Fruit fly (Drosophila melanogaster) whole organism, embryonic: ENCODE results near the gene CG6959.

Experiments
- Abd-B ChIP-seq: fragments of 200-800 bp; sonication (Bioruptor generic); optimal IDR thresholded peaks from 2 replicates; lab custom pipeline; 2018; ENCODE audit warnings: missing biosample characterization, mild to moderate bottlenecking, missing genetic modification characterization, moderate library complexity
- Antp ChIP-seq: fragments of 200-800 bp; sonication (Bioruptor generic); optimal IDR thresholded peaks from 3 replicates; lab custom pipeline; 2016; ENCODE audit warnings: missing biosample characterization, missing genetic modification characterization
- Asciz ChIP-seq: fragments of 200-800 bp; sonication (Bioruptor generic); optimal IDR thresholded peaks from 2 replicates; lab custom pipeline; 2017; ENCODE audit warnings: missing biosample characterization, mild to moderate bottlenecking, missing genetic modification characterization, missing genetic modification reagents
- Awh ChIP-seq: fragments of 200-800 bp; sonication (Bioruptor generic); IDR thresholded peaks from 2 replicates; pipeline ENCODE4, ENCODE4 v1.3.6; 2022; ENCODE audit warnings: missing biosample characterization, missing genetic modification characterization
- BtbVII ChIP-seq: fragments of 200-800 bp; sonication (Bioruptor generic); optimal IDR thresholded peaks from 3 replicates; lab custom pipeline; 2017; ENCODE audit warnings: missing biosample characterization, mild to moderate bottlenecking, missing genetic modification characterization
- CG10959 ChIP-seq: fragments of 200-800 bp; sonication (Bioruptor generic); IDR thresholded peaks from 2 replicates; pipeline ENCODE4 v1.3.6; 2022; ENCODE audit warnings: missing biosample characterization, missing genetic modification characterization
- CG11398 ChIP-seq: fragments of 200-800 bp; sonication (Bioruptor generic); optimal IDR thresholded peaks from 2 replicates; lab custom pipeline; 2016; ENCODE audit warnings: missing biosample characterization, missing genetic modification characterization
- CG12104 ChIP-seq: fragments of 200-800 bp; sonication (Bioruptor generic); optimal IDR thresholded peaks from 3 replicates; lab custom pipeline; 2016; ENCODE audit warnings: missing biosample characterization, missing genetic modification characterization
- CG13123 ChIP-seq: fragments of 200-800 bp; sonication (Bioruptor generic); optimal IDR thresholded peaks from 2 replicates; lab custom pipeline; 2016; ENCODE audit warnings: missing biosample characterization, missing genetic modification characterization
- CG14014 ChIP-seq: fragments of 200-800 bp; sonication (Bioruptor generic); IDR thresholded peaks from 2 replicates; pipeline ENCODE4 v1.3.6; 2022; ENCODE audit warnings: missing biosample characterization, missing genetic modification characterization
- CG15011 ChIP-seq: fragments of 200-800 bp; sonication (Bioruptor generic); optimal IDR thresholded peaks from 3 replicates; lab custom pipeline; 2018; ENCODE audit warnings: missing biosample characterization, mild to moderate bottlenecking, missing genetic modification characterization
- CG15073 ChIP-seq: fragments of 200-800 bp; sonication (Bioruptor generic); optimal IDR thresholded peaks from 2 replicates; lab custom pipeline; 2016; ENCODE audit warnings: missing biosample characterization, missing genetic modification characterization
- CG17829 ChIP-seq: fragments of 200-800 bp; optimal IDR thresholded peaks from 2 replicates; lab custom pipeline; 2019; ENCODE audit warnings: missing biosample characterization, mild to moderate bottlenecking, missing genetic modification characterization, moderate library complexity
- CG18599 ChIP-seq: fragments of 200-800 bp; sonication (Bioruptor generic); optimal IDR thresholded peaks from 3 replicates; lab custom pipeline; 2017; ENCODE audit warnings: missing biosample characterization, missing genetic modification characterization, mild to moderate bottlenecking, moderate library complexity, missing genetic modification reagents
- CG18619 ChIP-seq: fragments of 200-800 bp; sonication (Bioruptor generic); optimal IDR thresholded peaks from 3 replicates; lab custom pipeline; 2017; ENCODE audit warnings: missing biosample characterization, mild to moderate bottlenecking, missing genetic modification characterization
- CG3065 ChIP-seq: fragments of 200-800 bp; sonication (Bioruptor generic); optimal IDR thresholded peaks from 2 replicates; lab custom pipeline; 2016; ENCODE audit warnings: missing biosample characterization, missing genetic modification characterization
- CG32772 ChIP-seq: fragments of 200-800 bp; sonication (Bioruptor generic); IDR thresholded peaks from 2 replicates; pipeline ENCODE4 v1.3.6; 2022; ENCODE audit warnings: missing biosample characterization, missing genetic modification characterization
- CG3281 ChIP-seq: fragments of 200-800 bp; sonication (Bioruptor generic); optimal IDR thresholded peaks from 3 replicates; lab custom pipeline; 2017; ENCODE audit warnings: missing biosample characterization, mild to moderate bottlenecking, missing genetic modification characterization
- CG33213 ChIP-seq: fragments of 200-800 bp; sonication (Bioruptor generic); optimal IDR thresholded peaks from 3 replicates; lab custom pipeline; 2016; ENCODE audit warnings: missing biosample characterization, missing genetic modification characterization
- CG7357 ChIP-seq: fragments of 200-800 bp; sonication (Bioruptor generic); IDR thresholded peaks from 3 replicates; pipeline ENCODE4 v1.3.6; 2022; ENCODE audit warnings: missing biosample characterization, missing genetic modification characterization
- CG7928 ChIP-seq: fragments of 200-800 bp; sonication (Bioruptor generic); optimal IDR thresholded peaks from 2 replicates; lab custom pipeline; 2017; ENCODE audit warnings: missing biosample characterization, mild to moderate bottlenecking, missing genetic modification characterization
- CG8924 ChIP-seq: fragments of 200-800 bp; optimal IDR thresholded peaks from 3 replicates; lab custom pipeline; 2019; ENCODE audit warnings: missing biosample characterization, mild to moderate bottlenecking, missing genetic modification characterization, moderate library complexity
- CkIIα-i1 ChIP-seq: fragments of 200-800 bp; sonication (Bioruptor generic); IDR thresholded peaks from 2 replicates; pipeline ENCODE4 v1.3.6; 2022; ENCODE audit warnings: missing biosample characterization, missing genetic modification characterization
- Dek ChIP-seq: fragments of 200-800 bp; sonication (Bioruptor generic); optimal IDR thresholded peaks from 3 replicates; lab custom pipeline; 2019; ENCODE audit warnings: missing biosample characterization, mild to moderate bottlenecking, missing genetic modification characterization, moderate library complexity
- Doc2 ChIP-seq: fragments of 200-800 bp; sonication (Bioruptor generic); IDR thresholded peaks from 2 replicates; pipeline ENCODE4 v1.3.6; 2022; ENCODE audit warnings: missing biosample characterization, missing genetic modification characterization
- HLH4C ChIP-seq: fragments of 200-800 bp; sonication (Bioruptor generic); IDR thresholded peaks from 3 replicates; pipeline ENCODE4 v1.3.6; 2022; ENCODE audit warnings: missing biosample characterization, missing genetic modification characterization; ENCODE audit not compliant: partially characterized antibody
- HLH54F ChIP-seq: fragments of 200-800 bp; sonication (Bioruptor generic); optimal IDR thresholded peaks from 3 replicates; lab custom pipeline; 2016; ENCODE audit warnings: missing biosample characterization, missing genetic modification characterization
- Hsf ChIP-seq: fragments of 200-800 bp; sonication (Bioruptor generic); optimal IDR thresholded peaks from 3 replicates; lab custom pipeline; 2016; ENCODE audit warnings: missing biosample characterization, missing genetic modification characterization
- MTF-1 ChIP-seq: fragments of 200-800 bp; sonication (Bioruptor generic); optimal IDR thresholded peaks from 2 replicates; lab custom pipeline; 2018; ENCODE audit warnings: missing biosample characterization, mild to moderate bottlenecking, missing genetic modification characterization, borderline replicate concordance
- Mad ChIP-seq: fragments of 200-800 bp; sonication (Bioruptor generic); optimal IDR thresholded peaks from 2 replicates; lab custom pipeline; 2016; ENCODE audit warnings: missing biosample characterization, missing genetic modification characterization
- Optix ChIP-seq: fragments of 200-800 bp; sonication (Bioruptor generic); IDR thresholded peaks from 3 replicates; pipeline ENCODE4 v1.3.6; 2022; ENCODE audit warnings: missing biosample characterization, missing genetic modification characterization
- Xbp1 ChIP-seq: fragments of 200-800 bp; sonication (Bioruptor generic); optimal IDR thresholded peaks from 3 replicates; lab custom pipeline; 2016; ENCODE audit warnings: missing biosample characterization, mild to moderate bottlenecking, missing genetic modification characterization
- aop ChIP-seq: fragments of 200-800 bp; sonication (Bioruptor generic); IDR thresholded peaks from 2 replicates; pipeline ENCODE4 v1.3.6; 2022; ENCODE audit warnings: missing biosample characterization, missing genetic modification characterization
- cg ChIP-seq: fragments of 200-800 bp; sonication (Bioruptor generic); optimal IDR thresholded peaks from 3 replicates; lab custom pipeline; 2019; ENCODE audit warnings: missing biosample characterization, mild to moderate bottlenecking, missing genetic modification characterization, moderate library complexity
- chinmo ChIP-seq: fragments of 200-800 bp; sonication (Bioruptor generic); IDR thresholded peaks from 4 replicates; pipeline ENCODE4 v1.3.6; 2022; ENCODE audit warnings: missing biosample characterization, missing genetic modification characterization; ENCODE audit not compliant: partially characterized antibody
- fu2 ChIP-seq: fragments of 200-800 bp; sonication (Bioruptor generic); optimal IDR thresholded peaks from 2 replicates; lab custom pipeline; 2016; ENCODE audit warnings: missing biosample characterization, missing genetic modification characterization
- gem ChIP-seq: fragments of 200-800 bp; sonication (Bioruptor generic); optimal IDR thresholded peaks from 2 replicates; lab custom pipeline; 2019; ENCODE audit warnings: missing biosample characterization, mild to moderate bottlenecking, missing genetic modification characterization, moderate library complexity
- gro ChIP-seq: fragments of 200-800 bp; sonication (Bioruptor generic); optimal IDR thresholded peaks from 2 replicates; lab custom pipeline; 2016; ENCODE audit warnings: missing biosample characterization, missing genetic modification characterization
- h ChIP-seq: fragments of >200 bp; optimal IDR thresholded peaks from 2 replicates; lab custom pipeline; 2017
- mld ChIP-seq: fragments of 200-800 bp; sonication (Bioruptor generic); IDR thresholded peaks from 3 replicates; pipeline ENCODE4 v1.3.6; 2022; ENCODE audit warnings: missing biosample characterization, missing genetic modification characterization; ENCODE audit not compliant: partially characterized antibody
- org-1 ChIP-seq: fragments of 200-800 bp; sonication (Bioruptor generic); optimal IDR thresholded peaks from 2 replicates; lab custom pipeline; 2017; ENCODE audit warnings: missing biosample characterization, missing genetic modification characterization
- pita ChIP-seq: fragments of 200-800 bp; sonication (Bioruptor generic); optimal IDR thresholded peaks from 2 replicates; lab custom pipeline; 2017; ENCODE audit warnings: missing biosample characterization, mild to moderate bottlenecking, missing genetic modification characterization
- pros ChIP-seq: fragments of 200-800 bp; sonication (Bioruptor generic); optimal IDR thresholded peaks from 3 replicates; lab custom pipeline; 2019; ENCODE audit warnings: missing biosample characterization, mild to moderate bottlenecking, missing genetic modification characterization, moderate library complexity
- sens-2 ChIP-seq: fragments of 200-800 bp; sonication (Bioruptor generic); IDR thresholded peaks from 2 replicates; pipeline ENCODE4 v1.3.6; 2022; ENCODE audit warnings: missing biosample characterization, missing genetic modification characterization
- sim ChIP-seq: fragments of 200-800 bp; sonication (Bioruptor generic); IDR thresholded peaks from 2 replicates; pipeline ENCODE4 v1.3.6; 2022; ENCODE audit warnings: missing biosample characterization, missing genetic modification characterization
- sr ChIP-seq: fragments of 200-800 bp; sonication (Bioruptor generic); IDR thresholded peaks from 3 replicates; pipeline ENCODE4 v1.3.6; 2022; ENCODE audit warnings: missing biosample characterization, missing genetic modification characterization
- tap ChIP-seq: fragments of 200-800 bp; optimal IDR thresholded peaks from 3 replicates; lab custom pipeline; 2019; ENCODE audit warnings: missing biosample characterization, mild to moderate bottlenecking, missing genetic modification characterization, moderate library complexity
- unpg ChIP-seq: fragments of 200-800 bp; sonication (Bioruptor generic); optimal IDR thresholded peaks from 3 replicates; lab custom pipeline; 2018; ENCODE audit warnings: missing biosample characterization, mild to moderate bottlenecking, missing genetic modification characterization, moderate library complexity
- wdn ChIP-seq: fragments of 200-800 bp; sonication (Bioruptor generic); IDR thresholded peaks from 2 replicates; pipeline ENCODE4 v1.3.6; 2022; ENCODE audit warnings: missing biosample characterization, missing genetic modification characterization
- wek ChIP-seq: fragments of 200-800 bp; sonication (Bioruptor generic); optimal IDR thresholded peaks from 3 replicates; lab custom pipeline; 2018; ENCODE audit warnings: missing biosample characterization, mild to moderate bottlenecking, missing genetic modification characterization, moderate library complexity
- zen ChIP-seq: fragments of 200-800 bp; sonication (Bioruptor generic); optimal IDR thresholded peaks from 3 replicates; lab custom pipeline; 2018; ENCODE audit warnings: missing biosample characterization, mild to moderate bottlenecking, missing genetic modification characterization, moderate library complexity

Gene CG6959

dm6 chr3R:11773325-11773998 is 95.8 kb downstream of the CG6959 start (continued):
- TF ChIP-seq CG17829 (tag; lab: Kevin White, UChicago) (no peak), HLH54F (GFP tag; lab: Kevin White, UChicago) (no peak), Asciz (GFP tag; lab: Kevin White, UChicago) (no peak), Xbp1 (GFP tag; lab: Kevin White, UChicago) (no peak), CG3065 (GFP tag; lab: Kevin White, UChicago) (no peak), sim (GFP tag; lab: Robert Waterston, UW) (no peak), pros (GFP tag; lab: Kevin White, UChicago) (peak; percentile 89), Optix (GFP tag; lab: Robert Waterston, UW) (no peak), CG8924 (no peak), mld (GFP tag; lab: Robert Waterston, UW) (no peak), HLH4C (no peak), gro (no peak), wdn (GFP tag; lab: Robert Waterston, UW) (no peak), cg (GFP tag; lab: Kevin White, UChicago) (peak; percentile 91), Doc2 (GFP tag; lab: Robert Waterston, UW) (no peak), CG12104 (GFP tag; lab: Kevin White, UChicago) (no peak), tap (tag; lab: Kevin White, UChicago) (no peak), CG13123 (GFP tag; lab: Kevin White, UChicago) (no peak), BtbVII (GFP tag; lab: Kevin White, UChicago) (no peak), unpg (GFP tag; lab: Kevin White, UChicago) (no peak), zen (tag; lab: Kevin White, UChicago) (no peak), CG7357 (no peak), sens-2 (no peak), fu2 (GFP tag; lab: Kevin White, UChicago) (no peak), Hsf (GFP tag; lab: Kevin White, UChicago) (no peak), sr (GFP tag; lab: Robert Waterston, UW) (no peak), CG32772 (GFP tag; lab: Robert Waterston, UW) (no peak), CG15011 (GFP tag; lab: Kevin White, UChicago) (no peak), aop (GFP tag; lab: Robert Waterston, UW) (no peak), wek (GFP tag; lab: Kevin White, UChicago) (peak; percentile 47), CG10959 (no peak), h (lab: Kevin White, UChicago) (no peak), CG7928 (no peak), CkIIα-i1 (no peak), CG33213 (no peak), CG15073 (no peak), gem (tag; lab: Kevin White, UChicago) (no peak), Antp (GFP tag; lab: Kevin White, UChicago) (no peak), CG3281 (GFP tag; lab: Kevin White, UChicago) (no peak), Mad (GFP tag; lab: Kevin White, UChicago) (no peak), CG18619 (GFP tag; lab: Kevin White, UChicago) (no peak), MTF-1 (GFP tag; lab: Kevin White, UChicago) (no peak), chinmo (GFP tag; lab: Robert Waterston, UW) (peak; percentile 77; the same call in 1 of the 4 replicates), Dek (no peak), pita (GFP tag; lab: Kevin White, UChicago) (no peak), CG14014 (GFP tag; lab: Robert Waterston, UW) (no peak), CG11398 (GFP tag; lab: Kevin White, UChicago) (no peak), CG18599 (GFP tag; lab: Kevin White, UChicago) (no peak), Awh (no peak), org-1 (GFP tag; lab: Kevin White, UChicago) (no peak), Abd-B (no peak)
